Worm (Caenorhabditis elegans): ENCODE measurements around the gene bud-31.

- no peak for TF ChIP-seq lin-15B (tag; optimal IDR thresholded peaks at IDR 0.05)
- no peak for TF ChIP-seq ztf-11 (tag; optimal IDR thresholded peaks at IDR 0.05)
Measured at ce11 chrIII:9662266-9662959, 33.9 kb downstream of the bud-31 start.
